Worm (Caenorhabditis elegans): ENCODE results near the gene Y11D7A.3.

- no peak for TF ChIP-seq lin-39 (tag; optimal IDR thresholded peaks at IDR 0.05)
- TF ChIP-seq R02D3.7 (tag; optimal IDR thresholded peaks at IDR 0.05) = no peak
- TF ChIP-seq unc-62 (GFP tag; optimal IDR thresholded peaks at IDR 0.05) = no peak
- TF ChIP-seq nhr-11 (tag; optimal IDR thresholded peaks at IDR 0.05) = no peak
- no peak for TF ChIP-seq ama-1 (optimal IDR thresholded peaks at IDR 0.05)
- no peak for TF ChIP-seq ceh-82 (tag; optimal IDR thresholded peaks at IDR 0.05)
- no peak for TF ChIP-seq elt-3 (tag; optimal IDR thresholded peaks at IDR 0.05)
- TF ChIP-seq fos-1 (tag; optimal IDR thresholded peaks at IDR 0.05) = no peak
- TF ChIP-seq nhr-237 (tag; optimal IDR thresholded peaks at IDR 0.05) = no peak
- TF ChIP-seq nhr-10 (tag; optimal IDR thresholded peaks at IDR 0.05) = no peak
- no peak for TF ChIP-seq ZK546.5 (tag; optimal IDR thresholded peaks at IDR 0.05)
- TF ChIP-seq ztf-11 (tag; optimal IDR thresholded peaks at IDR 0.05) = no peak
- no peak for TF ChIP-seq mab-5 (tag; optimal IDR thresholded peaks at IDR 0.05)
- TF ChIP-seq ceh-16 (tag; optimal IDR thresholded peaks at IDR 0.05) = no peak
Observed at ce11 chrIV:9217426-9217825, 15.5 kb upstream of the Y11D7A.3 start, which contains the start of gene C46C2.2.

Measured in whole organism, L2 larva.